Fruit fly (Drosophila melanogaster): ENCODE results near the gene FMRFaR.

FMRFaR gene

dm6 chr3L:3035769-3036583 is 34.5 kb downstream of the FMRFaR start (continued):
- TF ChIP-seq CG17568 (GFP tag; optimal IDR thresholded peaks at IDR 0.05) (peak; percentile 76), chif (GFP tag; optimal IDR thresholded peaks at IDR 0.05) (peak; percentile 75 to 79), CG30020 (tag; optimal IDR thresholded peaks at IDR 0.05) (peak; percentile 63), Deaf1 (tag; optimal IDR thresholded peaks at IDR 0.05) (peak; percentile 56), D19A (tag; optimal IDR thresholded peaks at IDR 0.05) (peak; percentile 81), CG7928 (GFP tag; optimal IDR thresholded peaks at IDR 0.05) (peak; percentile 46), Lhr (GFP tag; optimal IDR thresholded peaks at IDR 0.05) (peak; percentile 64), CG15479 (GFP tag; optimal IDR thresholded peaks at IDR 0.05) (no peak), Mad (GFP tag; optimal IDR thresholded peaks at IDR 0.05) (peak; percentile 54), da (GFP tag; optimal IDR thresholded peaks at IDR 0.05) (peak; percentile 14), CG2875 (GFP tag; optimal IDR thresholded peaks at IDR 0.05) (peak; percentile 72), B-H1 (GFP tag; IDR thresholded peaks at IDR 0.05) (peak; percentile 52; the same call in 1 of the 3 replicates), ssp (GFP tag; IDR thresholded peaks at IDR 0.05) (0 out of 2 replicates have a peak, but pooled peaks have one; percentile 27), z (GFP tag; IDR thresholded peaks at IDR 0.05) (no peak), CG11398 (GFP tag; optimal IDR thresholded peaks at IDR 0.05) (peak; percentile 46), cad (GFP tag; optimal IDR thresholded peaks at IDR 0.05) (no peak), pho (GFP tag; optimal IDR thresholded peaks at IDR 0.05) (peak; percentile 80), ewg (GFP tag; optimal IDR thresholded peaks at IDR 0.05) (peak; percentile 58), CG10462 (GFP tag; optimal IDR thresholded peaks at IDR 0.05) (peak; percentile 59), insv (GFP tag; optimal IDR thresholded peaks at IDR 0.05) (peak in 1 of 2 experiments; percentile 60), Dek (tag; optimal IDR thresholded peaks at IDR 0.05) (peak; percentile 74), br (optimal IDR thresholded peaks at IDR 0.05) (no peak), CG3838 (GFP tag; optimal IDR thresholded peaks at IDR 0.05) (peak; percentile 40), CG8478 (optimal IDR thresholded peaks at IDR 0.05) (no peak), crol (GFP tag; IDR thresholded peaks at IDR 0.05) (no peak), CG34224 (GFP tag; IDR thresholded peaks at IDR 0.05; ENCODE audit: partially characterized antibody) (no peak), emc (GFP tag; optimal IDR thresholded peaks at IDR 0.05) (no peak), pros (GFP tag; optimal IDR thresholded peaks at IDR 0.05) (peak; percentile 57), her (GFP tag; optimal IDR thresholded peaks at IDR 0.05) (peak; percentile 44), Hr39 (optimal IDR thresholded peaks at IDR 0.05) (no peak), HLHmδ (GFP tag; optimal IDR thresholded peaks at IDR 0.05) (no peak), esg (GFP tag; conservative IDR thresholded peaks at IDR 0.05) (peak; percentile 71), Antp (GFP tag; optimal IDR thresholded peaks at IDR 0.05) (peak; percentile 31), Eip74EF (GFP tag; optimal IDR thresholded peaks at IDR 0.05) (peak in 1 of 2 experiments; percentile 78), Rx (GFP tag; IDR thresholded peaks at IDR 0.05) (no peak), Fer3 (tag; optimal IDR thresholded peaks at IDR 0.05) (peak; percentile 80), wek (GFP tag; optimal IDR thresholded peaks at IDR 0.05) (peak; percentile 59), NC2α (GFP tag; optimal IDR thresholded peaks at IDR 0.05) (peak; percentile 27), pum (GFP tag; optimal IDR thresholded peaks at IDR 0.05) (peak; percentile 53), CG16863 (GFP tag; optimal IDR thresholded peaks at IDR 0.05) (peak; percentile 62), Dp (GFP tag; optimal IDR thresholded peaks at IDR 0.05) (no peak), vvl (GFP tag; IDR thresholded peaks at IDR 0.05) (peak; percentile 67), HmgZ (tag; optimal IDR thresholded peaks at IDR 0.05) (peak; percentile 87), Elba2 (GFP tag; optimal IDR thresholded peaks at IDR 0.05) (no peak), CG42726 (GFP tag; IDR thresholded peaks at IDR 0.05; ENCODE audit: partially characterized antibody) (no peak), nerfin-1 (tag; optimal IDR thresholded peaks at IDR 0.05) (peak; percentile 85), Awh (GFP tag; IDR thresholded peaks at IDR 0.05) (peak; percentile 63), onecut (GFP tag; IDR thresholded peaks at IDR 0.05) (peak; percentile 75), CG2889 (GFP tag; IDR thresholded peaks at IDR 0.05) (peak; percentile 64; the same call in 1 of the 3 replicates), Tbp (GFP tag; optimal IDR thresholded peaks at IDR 0.05) (no peak)
